Worm (Caenorhabditis elegans) whole organism, mixed stage, embryonic: Measurements from ENCODE around the gene unc-85.

Source experiments
- blmp-1 ChIP-seq: fragments of 150-350 bp; optimal IDR thresholded peaks from 2 replicates; lab custom pipeline; 2014; ENCODE audit warnings: missing biosample characterization, missing genetic modification characterization
- elt-1 ChIP-seq: sonication (generic microtip); optimal IDR thresholded peaks from 2 replicates; lab custom pipeline; 2017; ENCODE audit warnings: missing genetic modification characterization, mild to moderate bottlenecking, missing compliant biosample characterization, antibody characterized with exemption, moderate library complexity, borderline replicate concordance; ENCODE audit not compliant: insufficient read depth
- elt-3 ChIP-seq: fragments of 150-350 bp; optimal IDR thresholded peaks from 2 replicates; lab custom pipeline; 2014; ENCODE audit warnings: missing biosample characterization, missing genetic modification characterization
- lin-32 ChIP-seq: fragments of 200-800 bp; sonication (Bioruptor generic); optimal IDR thresholded peaks from 2 replicates; lab custom pipeline; 2018; ENCODE audit warnings: mild to moderate bottlenecking, missing genetic modification characterization, missing compliant biosample characterization
- nhr-12 ChIP-seq: fragments of 150-350 bp; optimal IDR thresholded peaks from 2 replicates; lab custom pipeline; 2014; ENCODE audit warnings: missing biosample characterization, missing genetic modification characterization
- nhr-237 ChIP-seq: fragments of 150-350 bp; optimal IDR thresholded peaks from 2 replicates; lab custom pipeline; 2014; ENCODE audit warnings: missing biosample characterization, missing genetic modification characterization
- pha-4 ChIP-seq: fragments of 150-350 bp; optimal IDR thresholded peaks from 2 replicates; lab custom pipeline; 2018; ENCODE audit warnings: missing biosample characterization, missing genetic modification reagents, missing genetic modification characterization
- sptf-1 ChIP-seq: sonication (generic microtip); optimal IDR thresholded peaks from 2 replicates; lab custom pipeline; 2017; ENCODE audit warnings: mild to moderate bottlenecking, missing genetic modification characterization, moderate library complexity, missing compliant biosample characterization
- tbx-8 ChIP-seq: fragments of 200-800 bp; sonication (Bioruptor generic); optimal IDR thresholded peaks from 2 replicates; lab custom pipeline; 2018; ENCODE audit warnings: mild to moderate bottlenecking, missing genetic modification characterization, moderate library complexity, missing compliant biosample characterization

DNA sequence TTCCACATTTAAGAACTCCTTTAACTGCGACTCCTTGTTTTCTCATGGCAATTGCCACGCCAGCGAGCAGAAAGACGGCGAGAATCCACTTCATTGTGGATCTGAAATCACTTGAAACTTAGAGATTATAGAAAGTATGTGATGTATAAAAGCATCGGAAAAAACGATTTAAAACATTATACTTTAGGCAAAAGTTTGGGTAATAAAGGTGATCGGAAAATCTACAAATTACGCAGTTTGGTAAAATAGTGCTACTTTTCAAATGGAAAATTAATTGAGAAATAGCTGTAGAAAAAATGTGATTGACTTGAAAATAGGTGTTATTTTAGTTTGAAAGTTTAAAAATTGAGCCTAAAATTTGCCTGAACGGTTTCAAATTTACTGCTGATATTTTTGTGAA lies 25.9 kb downstream of the unc-85 start, which contains the start of gene ttr-41:
- TF ChIP-seq elt-1 (tag; lab: Kevin White, UChicago) (no peak), tbx-8 (no peak), lin-32 (GFP tag; lab: Kevin White, UChicago) (no peak), nhr-12 (tag; lab: Kevin White, UChicago) (no peak), pha-4 (no peak), elt-3 (tag; lab: Kevin White, UChicago) (no peak), nhr-237 (tag; lab: Kevin White, UChicago) (no peak), blmp-1 (tag; lab: Kevin White, UChicago) (no peak), sptf-1 (tag; lab: Kevin White, UChicago) (no peak)
